Comparison of ENCODE assay signal across 1 fruit fly cellular context in genomic region chr3L:19166298-19166937, dm6.
A peak's percentile ranks its signal among the peaks of the same experiment; 100 is the strongest.
TF ChIP-seq lines count a peak whose summit lies in the region.

No protein-coding gene starts in this region.

TF ChIP-seq in whole organism, embryonic, 481 proteins besides CTCF, POLR2A, EP300 and RAD21 (continued from another document):
- TF ChIP-seq Xbp1 (GFP tag; optimal IDR thresholded peaks at IDR 0.05; lab: Kevin White, UChicago) (peak; percentile 25), run (tag; optimal IDR thresholded peaks at IDR 0.05; lab: Kevin White, UChicago) (no peak), Ssrp (tag; optimal IDR thresholded peaks at IDR 0.05; lab: Kevin White, UChicago) (peak; percentile 41), CG1602 (GFP tag; optimal IDR thresholded peaks at IDR 0.05; lab: Kevin White, UChicago) (peak; percentile 33), CG8388 (GFP tag; optimal IDR thresholded peaks at IDR 0.05; lab: Kevin White, UChicago) (peak; percentile 1), CG9609 (GFP tag; optimal IDR thresholded peaks at IDR 0.05; lab: Kevin White, UChicago) (peak; percentile 15), ems (GFP tag; optimal IDR thresholded peaks at IDR 0.05; lab: Kevin White, UChicago) (peak; percentile 8), eve (GFP tag; optimal IDR thresholded peaks at IDR 0.05; lab: Kevin White, UChicago) (peak in 1 of 2 experiments; percentile 63), NC2α (GFP tag; optimal IDR thresholded peaks at IDR 0.05; lab: Kevin White, UChicago) (peak; percentile 1), insv (GFP tag; optimal IDR thresholded peaks at IDR 0.05; lab: Kevin White, UChicago) (no peak), ewg (GFP tag; optimal IDR thresholded peaks at IDR 0.05; lab: Kevin White, UChicago) (peak; percentile 4), Dad (GFP tag; optimal IDR thresholded peaks at IDR 0.05; lab: Kevin White, UChicago) (no peak), nerfin-1 (tag; optimal IDR thresholded peaks at IDR 0.05; lab: Kevin White, UChicago) (peak; percentile 23), tna (GFP tag; IDR thresholded peaks at IDR 0.05; lab: Robert Waterston, UW; ENCODE audit: partially characterized antibody) (no peak), unpg (GFP tag; optimal IDR thresholded peaks at IDR 0.05; lab: Kevin White, UChicago) (peak; percentile 9), onecut (GFP tag; IDR thresholded peaks at IDR 0.05; lab: Robert Waterston, UW) (0 out of 2 replicates have a peak, but pooled peaks have one; percentile 46), Pdp1 (GFP tag; optimal IDR thresholded peaks at IDR 0.05; lab: Kevin White, UChicago) (peak in 1 of 2 experiments; percentile 0), chif (GFP tag; optimal IDR thresholded peaks at IDR 0.05; lab: Kevin White, UChicago) (peak in 1 of 2 experiments; percentile 30), Drgx (GFP tag; IDR thresholded peaks at IDR 0.05; lab: Robert Waterston, UW) (peak; percentile 57), Hr51 (GFP tag; optimal IDR thresholded peaks at IDR 0.05; lab: Kevin White, UChicago) (peak in 1 of 2 experiments; percentile 53), gt (GFP tag; IDR thresholded peaks at IDR 0.05; lab: Robert Waterston, UW) (no peak), CG17829 (tag; optimal IDR thresholded peaks at IDR 0.05; lab: Kevin White, UChicago) (peak; percentile 29), CG2678 (tag; optimal IDR thresholded peaks at IDR 0.05; lab: Kevin White, UChicago) (peak; percentile 27), cato (GFP tag; optimal IDR thresholded peaks at IDR 0.05; lab: Kevin White, UChicago; ENCODE audit: borderline replicate concordance) (peak; percentile 4), Hsf (GFP tag; optimal IDR thresholded peaks at IDR 0.05; lab: Kevin White, UChicago) (peak; percentile 38), CG13894 (tag; optimal IDR thresholded peaks at IDR 0.05; lab: Kevin White, UChicago) (no peak), danr (GFP tag; IDR thresholded peaks at IDR 0.05; lab: Robert Waterston, UW) (peak; percentile 22; the same call in 1 of the 2 replicates), CG8089 (GFP tag; optimal IDR thresholded peaks at IDR 0.05; lab: Kevin White, UChicago) (peak; percentile 1), lmd (GFP tag; IDR thresholded peaks at IDR 0.05; lab: Robert Waterston, UW) (0 out of 2 replicates have a peak, but pooled peaks have one; percentile 17), sr (GFP tag; IDR thresholded peaks at IDR 0.05; lab: Robert Waterston, UW) (no peak), Asciz (GFP tag; optimal IDR thresholded peaks at IDR 0.05; lab: Kevin White, UChicago) (peak; percentile 41), Ptx1 (GFP tag; IDR thresholded peaks at IDR 0.05; lab: Robert Waterston, UW) (peak; percentile 45; the same call in 1 of the 2 replicates), az2 (GFP tag; optimal IDR thresholded peaks at IDR 0.05; lab: Kevin White, UChicago) (peak; percentile 43), so (GFP tag; IDR thresholded peaks at IDR 0.05; lab: Robert Waterston, UW) (peak; percentile 49; the same call in 1 of the 3 replicates), CG2120 (GFP tag; optimal IDR thresholded peaks at IDR 0.05; lab: Kevin White, UChicago) (peak; percentile 9), CG11504 (tag; optimal IDR thresholded peaks at IDR 0.05; lab: Kevin White, UChicago) (peak; percentile 45), CG17361 (GFP tag; IDR thresholded peaks at IDR 0.05; lab: Robert Waterston, UW) (peak; percentile 45; the same call in 1 of the 3 replicates), lilli (GFP tag; optimal IDR thresholded peaks at IDR 0.05; lab: Kevin White, UChicago) (peak; percentile 10), sisA (GFP tag; IDR thresholded peaks at IDR 0.05; lab: Robert Waterston, UW) (0 out of 2 replicates have a peak, but pooled peaks have one; percentile 28), tio (GFP tag; optimal IDR thresholded peaks at IDR 0.05; lab: Kevin White, UChicago) (peak; percentile 10), HHEX (GFP tag; optimal IDR thresholded peaks at IDR 0.05; lab: Kevin White, UChicago) (peak; percentile 32), sens (GFP tag; lab: Kevin White, UChicago) (peak; percentile 91), vvl (GFP tag; IDR thresholded peaks at IDR 0.05; lab: Robert Waterston, UW) (peak; percentile 20; the same call in 1 of the 2 replicates), row (GFP tag; IDR thresholded peaks at IDR 0.05; lab: Robert Waterston, UW) (peak; percentile 51), CG7556 (GFP tag; optimal IDR thresholded peaks at IDR 0.05; lab: Kevin White, UChicago) (peak; percentile 16), CG15514 (GFP tag; optimal IDR thresholded peaks at IDR 0.05; lab: Kevin White, UChicago) (no peak), slbo (GFP tag; IDR thresholded peaks at IDR 0.05; lab: Robert Waterston, UW) (peak; percentile 36; the same call in 1 of the 2 replicates), CG8281 (tag; optimal IDR thresholded peaks at IDR 0.05; lab: Kevin White, UChicago) (peak; percentile 4), Oaz (GFP tag; IDR thresholded peaks at IDR 0.05; lab: Robert Waterston, UW) (no peak), bab2 (GFP tag; optimal IDR thresholded peaks at IDR 0.05; lab: Kevin White, UChicago) (no peak), CG11398 (GFP tag; optimal IDR thresholded peaks at IDR 0.05; lab: Kevin White, UChicago) (no peak), CG2712 (tag; optimal IDR thresholded peaks at IDR 0.05; lab: Kevin White, UChicago) (peak; percentile 51), kni (GFP tag; optimal IDR thresholded peaks at IDR 0.05; lab: Kevin White, UChicago) (peak; percentile 67), CG15479 (GFP tag; optimal IDR thresholded peaks at IDR 0.05; lab: Kevin White, UChicago) (no peak), ATbp (GFP tag; optimal IDR thresholded peaks at IDR 0.05; lab: Kevin White, UChicago) (peak; percentile 60), CG1603 (tag; optimal IDR thresholded peaks at IDR 0.05; lab: Kevin White, UChicago) (peak; percentile 33), CG17359 (tag; optimal IDR thresholded peaks at IDR 0.05; lab: Kevin White, UChicago) (peak; percentile 23), Nf-YA (GFP tag; IDR thresholded peaks at IDR 0.05; lab: Robert Waterston, UW) (0 out of 2 replicates have a peak, but pooled peaks have one; percentile 25), Elba2 (GFP tag; optimal IDR thresholded peaks at IDR 0.05; lab: Kevin White, UChicago) (no peak), dmrt11E (tag; optimal IDR thresholded peaks at IDR 0.05; lab: Kevin White, UChicago) (peak; percentile 37), ranshi (GFP tag; IDR thresholded peaks at IDR 0.05; lab: Robert Waterston, UW) (0 out of 2 replicates have a peak, but pooled peaks have one; percentile 15), bsh (GFP tag; optimal IDR thresholded peaks at IDR 0.05; lab: Kevin White, UChicago) (peak; percentile 1 to 55), CG30403 (GFP tag; optimal IDR thresholded peaks at IDR 0.05; lab: Kevin White, UChicago) (peak; percentile 58), CG31441 (GFP tag; IDR thresholded peaks at IDR 0.05; lab: Robert Waterston, UW) (peak; percentile 40; the same call in 1 of the 2 replicates), CG7357 (GFP tag; IDR thresholded peaks at IDR 0.05; lab: Robert Waterston, UW) (0 out of 3 replicates have a peak, but pooled peaks have one; percentile 19), phol (tag; optimal IDR thresholded peaks at IDR 0.05; lab: Kevin White, UChicago) (peak; percentile 52), Xrp1 (GFP tag; IDR thresholded peaks at IDR 0.05; lab: Robert Waterston, UW) (peak; percentile 38; the same call in 1 of the 2 replicates), slou (GFP tag; optimal IDR thresholded peaks at IDR 0.05; lab: Kevin White, UChicago) (peak; percentile 4), prd (optimal IDR thresholded peaks at IDR 0.05; lab: Kevin White, UChicago) (no peak), prd (GFP tag; IDR thresholded peaks at IDR 0.05; lab: Robert Waterston, UW) (0 out of 3 replicates have a peak, but pooled peaks have one; percentile 4), dysf (GFP tag; IDR thresholded peaks at IDR 0.05; lab: Robert Waterston, UW) (no peak; the same call in 1 of the 3 replicates), CG4360 (GFP tag; IDR thresholded peaks at IDR 0.05; lab: Robert Waterston, UW) (0 out of 2 replicates have a peak, but pooled peaks have one; percentile 18), PHDP (tag; optimal IDR thresholded peaks at IDR 0.05; lab: Kevin White, UChicago) (peak; percentile 33), zf30C (GFP tag; optimal IDR thresholded peaks at IDR 0.05; lab: Kevin White, UChicago) (peak; percentile 23), Atf6 (GFP tag; IDR thresholded peaks at IDR 0.05; lab: Robert Waterston, UW) (0 out of 2 replicates have a peak, but pooled peaks have one; percentile 10), ind (GFP tag; optimal IDR thresholded peaks at IDR 0.05; lab: Kevin White, UChicago) (peak; percentile 12), CG14710 (tag; optimal IDR thresholded peaks at IDR 0.05; lab: Kevin White, UChicago) (peak; percentile 11), Eip74EF (GFP tag; optimal IDR thresholded peaks at IDR 0.05; lab: Kevin White, UChicago) (peak in 1 of 2 experiments; percentile 9), Hr3 (GFP tag; optimal IDR thresholded peaks at IDR 0.05; lab: Kevin White, UChicago) (no peak), CG4424 (GFP tag; optimal IDR thresholded peaks at IDR 0.05; lab: Kevin White, UChicago) (peak; percentile 47), CG10654 (GFP tag; optimal IDR thresholded peaks at IDR 0.05; lab: Kevin White, UChicago) (no peak), cad (GFP tag; optimal IDR thresholded peaks at IDR 0.05; lab: Kevin White, UChicago) (no peak), CG18599 (GFP tag; optimal IDR thresholded peaks at IDR 0.05; lab: Kevin White, UChicago) (peak; percentile 24), CG11247 (GFP tag; IDR thresholded peaks at IDR 0.05; lab: Robert Waterston, UW) (peak; percentile 12; the same call in 1 of the 2 replicates), CoRest (tag; optimal IDR thresholded peaks at IDR 0.05; lab: Kevin White, UChicago) (peak; percentile 22), CG15269 (tag; optimal IDR thresholded peaks at IDR 0.05; lab: Kevin White, UChicago) (peak; percentile 14), fd3F (GFP tag; optimal IDR thresholded peaks at IDR 0.05; lab: Kevin White, UChicago) (no peak), bcd (GFP tag; optimal IDR thresholded peaks at IDR 0.05; lab: Kevin White, UChicago) (peak; percentile 8), grau (tag; optimal IDR thresholded peaks at IDR 0.05; lab: Kevin White, UChicago) (peak; percentile 36), NFAT (GFP tag; IDR thresholded peaks at IDR 0.05; lab: Robert Waterston, UW) (no peak), CG18262 (tag; optimal IDR thresholded peaks at IDR 0.05; lab: Kevin White, UChicago) (peak; percentile 57), CG7839 (tag; optimal IDR thresholded peaks at IDR 0.05; lab: Kevin White, UChicago) (peak; percentile 44), Abd-B (GFP tag; optimal IDR thresholded peaks at IDR 0.05; lab: Kevin White, UChicago) (no peak), CG2199 (GFP tag; IDR thresholded peaks at IDR 0.05; lab: Robert Waterston, UW) (0 out of 3 replicates have a peak, but pooled peaks have one; percentile 19), Doc3 (GFP tag; IDR thresholded peaks at IDR 0.05; lab: Robert Waterston, UW; ENCODE audit: partially characterized antibody) (no peak), CG10979 (tag; optimal IDR thresholded peaks at IDR 0.05; lab: Kevin White, UChicago) (peak; percentile 61), tin (GFP tag; optimal IDR thresholded peaks at IDR 0.05; lab: Kevin White, UChicago) (peak; percentile 18), dm (GFP tag; optimal IDR thresholded peaks at IDR 0.05; lab: Kevin White, UChicago) (no peak), E2f2 (GFP tag; IDR thresholded peaks at IDR 0.05; lab: Robert Waterston, UW) (peak; percentile 17; the same call in 1 of the 2 replicates), wor (GFP tag; IDR thresholded peaks at IDR 0.05; lab: Robert Waterston, UW) (0 out of 2 replicates have a peak, but pooled peaks have one; percentile 20), CG12104 (GFP tag; optimal IDR thresholded peaks at IDR 0.05; lab: Kevin White, UChicago) (peak; percentile 28), CG9727 (GFP tag; optimal IDR thresholded peaks at IDR 0.05; lab: Kevin White, UChicago) (peak; percentile 2), gcm (GFP tag; optimal IDR thresholded peaks at IDR 0.05; lab: Kevin White, UChicago) (peak; percentile 10), chm (GFP tag; IDR thresholded peaks at IDR 0.05; lab: Robert Waterston, UW) (peak; percentile 63; the same call in 1 of the 2 replicates), CG30020 (tag; optimal IDR thresholded peaks at IDR 0.05; lab: Kevin White, UChicago) (no peak), lov (optimal IDR thresholded peaks at IDR 0.05; lab: Kevin White, UChicago) (no peak), lov (GFP tag; IDR thresholded peaks at IDR 0.05; lab: Robert Waterston, UW) (0 out of 3 replicates have a peak, but pooled peaks have one; percentile 19), CG8290 (GFP tag; optimal IDR thresholded peaks at IDR 0.05; lab: Kevin White, UChicago) (peak; percentile 2), CG8290 (tag; optimal IDR thresholded peaks at IDR 0.05; lab: Kevin White, UChicago) (peak in 1 of 2 experiments; percentile 12), seq (GFP tag; IDR thresholded peaks at IDR 0.05; lab: Robert Waterston, UW) (peak; percentile 40; the same call in 1 of the 2 replicates), crp (GFP tag; optimal IDR thresholded peaks at IDR 0.05; lab: Kevin White, UChicago) (no peak), fd96Cb (tag; optimal IDR thresholded peaks at IDR 0.05; lab: Kevin White, UChicago) (peak; percentile 9), CG4730 (GFP tag; IDR thresholded peaks at IDR 0.05; lab: Robert Waterston, UW) (peak; percentile 18; the same call in 1 of the 2 replicates), CG7745 (tag; optimal IDR thresholded peaks at IDR 0.05; lab: Kevin White, UChicago) (peak; percentile 40), CG10366 (GFP tag; IDR thresholded peaks at IDR 0.05; lab: Robert Waterston, UW) (no peak; the same call in 1 of the 2 replicates), CG13424 (tag; optimal IDR thresholded peaks at IDR 0.05; lab: Kevin White, UChicago) (peak; percentile 41)
